Worm (Caenorhabditis elegans): ENCODE measurements around the gene cut-5.

DNA sequence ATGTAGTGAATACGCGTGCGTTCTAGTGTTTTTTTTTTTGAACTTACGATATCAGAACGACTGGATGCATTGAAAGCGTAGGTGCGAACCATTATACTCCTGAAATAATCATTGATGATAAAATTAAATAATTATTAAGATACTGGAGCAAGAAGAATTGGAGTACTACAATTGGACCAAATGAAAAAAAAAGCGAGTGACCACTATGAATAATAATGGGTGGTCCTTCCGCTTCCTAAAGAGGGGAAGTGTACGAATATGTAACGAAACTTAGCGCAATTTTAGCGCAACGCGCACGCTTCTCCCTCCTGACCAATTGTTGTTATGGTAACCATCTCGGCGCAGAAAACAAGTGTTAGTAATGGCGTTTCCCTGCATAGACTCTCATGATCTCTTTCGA is 22.1 kb downstream of the cut-5 start, which contains the start of gene F41E7.9:
- TF ChIP-seq unc-55 (GFP tag; optimal IDR thresholded peaks at IDR 0.05) (no peak), pax-1 (tag; optimal IDR thresholded peaks at IDR 0.05) (no peak)
